Worm (Caenorhabditis elegans): ENCODE data around the gene ZC132.11.

DNA sequence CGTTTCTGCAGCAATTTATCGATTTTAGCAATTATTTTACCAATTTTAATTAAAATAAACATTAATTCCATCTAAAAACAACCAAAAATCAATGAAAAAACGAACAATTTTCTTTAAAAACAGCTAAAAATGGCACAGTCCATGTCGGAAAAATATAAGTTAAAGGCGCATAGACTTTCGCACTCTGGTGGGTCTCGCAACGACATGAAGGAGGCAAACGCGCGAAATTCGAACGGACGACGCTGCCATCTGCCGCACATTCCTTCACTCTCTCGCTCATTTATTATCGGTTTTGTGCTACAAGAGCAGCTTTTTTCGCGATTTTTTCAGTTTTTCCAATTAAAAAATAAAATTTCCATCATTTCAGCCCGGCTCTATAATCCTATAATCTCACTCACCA lies 48.3 kb upstream of the ZC132.11 start, which contains the start of gene mcm-7:
- TF ChIP-seq nhr-28 (tag; optimal IDR thresholded peaks at IDR 0.05) (no peak), elt-1 (tag; optimal IDR thresholded peaks at IDR 0.05; ENCODE audit: borderline replicate concordance, insufficient read depth) (no peak)
